Fruit fly (Drosophila melanogaster) S2 (cell line): Measurements from ENCODE around the gene CG33308.

Source experiments
- CG8478 ChIP-seq: fragments of >200 bp; optimal IDR thresholded peaks from 2 replicates; lab custom pipeline; 2018
- CTCF ChIP-seq, 2 experiments: fragments of >200 bp; optimal IDR thresholded peaks; 2 replicates each; lab custom pipeline; 2018

dm6 chr2L:14784498-14784897, 17.6 kb upstream of the CG33308 start, which contains the start of gene CG18636:
- TF ChIP-seq CTCF (optimal IDR thresholded peaks at IDR 0.05; lab: Kevin White, UChicago) (no peak), CG8478 (lab: Kevin White, UChicago) (no peak)
